Fruit fly (Drosophila melanogaster): ENCODE data around the gene CG31810.

The CG31810 gene

DNA sequence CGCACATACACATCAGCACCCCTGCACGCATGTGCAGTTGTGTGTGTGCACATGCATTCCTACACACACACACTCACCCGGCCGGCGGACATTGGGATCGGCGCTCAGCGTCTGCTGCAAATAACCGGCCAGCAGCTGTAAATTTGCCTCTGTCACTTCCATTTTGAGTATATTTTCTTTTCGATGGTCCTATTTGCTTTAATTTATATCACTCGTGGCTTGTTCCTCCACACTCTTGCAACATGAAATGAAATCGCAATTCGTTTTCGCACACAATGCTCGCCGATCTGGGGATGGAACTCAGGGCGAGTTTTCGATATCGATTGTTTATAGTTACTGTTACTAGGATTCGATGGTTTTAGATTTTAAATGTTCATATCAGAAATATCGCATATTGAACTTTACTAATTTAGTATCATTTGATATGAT lies 27.2 kb downstream of the CG31810 start, which contains the start of gene Cse1 (continued):
- peak; percentile 92 for TF ChIP-seq CG34422 (GFP tag; IDR thresholded peaks at IDR 0.05)
- TF ChIP-seq Opbp (GFP tag; IDR thresholded peaks at IDR 0.05; ENCODE audit: partially characterized antibody) = peak; percentile 57; the same call in 1 of the 3 replicates
- peak; percentile 67 for TF ChIP-seq ewg (GFP tag; optimal IDR thresholded peaks at IDR 0.05)
- peak; percentile 76 for TF ChIP-seq sd (tag; optimal IDR thresholded peaks at IDR 0.05)
- peak; percentile 55; the same call in 1 of the 2 replicates for TF ChIP-seq inv (GFP tag; IDR thresholded peaks at IDR 0.05; ENCODE audit: partially characterized antibody)
- TF ChIP-seq CG18764 (GFP tag; optimal IDR thresholded peaks at IDR 0.05) = no peak
- TF ChIP-seq dysf (GFP tag; IDR thresholded peaks at IDR 0.05) = no peak
- TF ChIP-seq CG31224 (GFP tag; IDR thresholded peaks at IDR 0.05) = 0 out of 2 replicates have a peak, but pooled peaks have one; percentile 22
- TF ChIP-seq zen (tag; optimal IDR thresholded peaks at IDR 0.05) = no peak
- no peak for TF ChIP-seq CG1647 (GFP tag; optimal IDR thresholded peaks at IDR 0.05)
- TF ChIP-seq peb (GFP tag; IDR thresholded peaks at IDR 0.05) = no peak
- TF ChIP-seq Atf6 (GFP tag; IDR thresholded peaks at IDR 0.05) = no peak
- TF ChIP-seq zfh1 (GFP tag; IDR thresholded peaks at IDR 0.05) = no peak
- TF ChIP-seq Dp (GFP tag; optimal IDR thresholded peaks at IDR 0.05) = peak; percentile 23
- no peak for TF ChIP-seq CG17385 (GFP tag; optimal IDR thresholded peaks at IDR 0.05)
- no peak for TF ChIP-seq HmgZ (tag; optimal IDR thresholded peaks at IDR 0.05)
- no peak for TF ChIP-seq CG11085 (GFP tag; IDR thresholded peaks at IDR 0.05)
- TF ChIP-seq CG14965 (GFP tag; optimal IDR thresholded peaks at IDR 0.05; ENCODE audit: borderline replicate concordance) = no peak
- peak; percentile 98 for TF ChIP-seq nerfin-1 (tag; optimal IDR thresholded peaks at IDR 0.05)
- TF ChIP-seq CG2199 (GFP tag; IDR thresholded peaks at IDR 0.05) = 0 out of 3 replicates have a peak, but pooled peaks have one; percentile 50
- peak; percentile 81 for TF ChIP-seq Sry-δ (GFP tag; optimal IDR thresholded peaks at IDR 0.05)
- TF ChIP-seq nerfin-2 (GFP tag; IDR thresholded peaks at IDR 0.05; ENCODE audit: partially characterized antibody) = no peak
- TF ChIP-seq CG15601 (tag; optimal IDR thresholded peaks at IDR 0.05) = no peak
- TF ChIP-seq Jarid2 (GFP tag; optimal IDR thresholded peaks at IDR 0.05) = no peak
- TF ChIP-seq CG12942 (GFP tag; optimal IDR thresholded peaks at IDR 0.05) = no peak
- no peak for TF ChIP-seq CG2678 (tag; optimal IDR thresholded peaks at IDR 0.05)
- no peak for TF ChIP-seq ranshi (GFP tag; IDR thresholded peaks at IDR 0.05)
- TF ChIP-seq Dref (GFP tag; IDR thresholded peaks at IDR 0.05) = peak; percentile 62
- TF ChIP-seq CG7745 (tag; optimal IDR thresholded peaks at IDR 0.05) = no peak
- TF ChIP-seq sug (tag; optimal IDR thresholded peaks at IDR 0.05) = no peak
- no peak for TF ChIP-seq btn (GFP tag; optimal IDR thresholded peaks at IDR 0.05)
- TF ChIP-seq CG3726 (GFP tag; IDR thresholded peaks at IDR 0.05) = no peak
- no peak for TF ChIP-seq CG10462 (GFP tag; optimal IDR thresholded peaks at IDR 0.05)
- TF ChIP-seq MBD-R2 (GFP tag; IDR thresholded peaks at IDR 0.05) = peak; percentile 45; the same call in 1 of the 2 replicates
- TF ChIP-seq tgo (GFP tag; IDR thresholded peaks at IDR 0.05) = no peak
- TF ChIP-seq CG6683 (GFP tag; optimal IDR thresholded peaks at IDR 0.05) = no peak
- no peak for TF ChIP-seq CG33213 (GFP tag; optimal IDR thresholded peaks at IDR 0.05)
- TF ChIP-seq slbo (GFP tag; IDR thresholded peaks at IDR 0.05) = no peak
- TF ChIP-seq Poxn (GFP tag; IDR thresholded peaks at IDR 0.05) = no peak
- TF ChIP-seq p53 (GFP tag; optimal IDR thresholded peaks at IDR 0.05) = no peak

dm6 chr2L:16820993-16821392 lies 31.2 kb downstream of the CG31810 start, which contains the start of gene CG13280:
CG13280 (minus strand) TSS chr2L:16821093.
- no peak for TF ChIP-seq dysf (GFP tag; IDR thresholded peaks at IDR 0.05)
- TF ChIP-seq tx (GFP tag; optimal IDR thresholded peaks at IDR 0.05) = no peak
- no peak for TF ChIP-seq CG4282 (GFP tag; optimal IDR thresholded peaks at IDR 0.05)
- no peak for TF ChIP-seq Fer1 (GFP tag; optimal IDR thresholded peaks at IDR 0.05)
- no peak for TF ChIP-seq CG18599 (GFP tag; optimal IDR thresholded peaks at IDR 0.05)
- TF ChIP-seq CG9817 (tag; optimal IDR thresholded peaks at IDR 0.05) = no peak
- TF ChIP-seq Sry-δ (GFP tag; optimal IDR thresholded peaks at IDR 0.05) = no peak
- TF ChIP-seq stwl (tag; optimal IDR thresholded peaks at IDR 0.05) = no peak
- TF ChIP-seq disco-r (GFP tag; optimal IDR thresholded peaks at IDR 0.05) = no peak
- TF ChIP-seq Spps (tag; optimal IDR thresholded peaks at IDR 0.05) = no peak
- TF ChIP-seq Myb (GFP tag; optimal IDR thresholded peaks at IDR 0.05) = no peak
- TF ChIP-seq ase (GFP tag; IDR thresholded peaks at IDR 0.05) = no peak
- TF ChIP-seq Atf6 (GFP tag; IDR thresholded peaks at IDR 0.05) = no peak
- TF ChIP-seq Dip2 (GFP tag; IDR thresholded peaks at IDR 0.05) = no peak
- no peak for TF ChIP-seq tna (GFP tag; IDR thresholded peaks at IDR 0.05; ENCODE audit: partially characterized antibody)
